Worm (Caenorhabditis elegans): ENCODE data around the gene set-3.

The set-3 gene

ce11 chrIII:9705157-9705905, 11.0 kb upstream of the set-3 start:
- TF ChIP-seq C34F6.9 (tag; optimal IDR thresholded peaks at IDR 0.05): peak; percentile 4
- no peak for TF ChIP-seq fos-1 (tag; optimal IDR thresholded peaks at IDR 0.05)

ce11 chrIII:9704606-9704938, 10.2 kb upstream of the set-3 start:
- peak; percentile 28 for TF ChIP-seq unc-55 (GFP tag; optimal IDR thresholded peaks at IDR 0.05)
- no peak for TF ChIP-seq blmp-1 (tag; optimal IDR thresholded peaks at IDR 0.05; ENCODE audit: insufficient read depth)
- no peak for TF ChIP-seq gmeb-1 (tag; optimal IDR thresholded peaks at IDR 0.05)
- TF ChIP-seq sma-9 (GFP tag; optimal IDR thresholded peaks at IDR 0.05): peak; percentile 9
- no peak for TF ChIP-seq sma-9 (tag; optimal IDR thresholded peaks at IDR 0.05)

- TF ChIP-seq F13H6.1 (tag; optimal IDR thresholded peaks at IDR 0.05) (peak; percentile 74), nhr-25 (tag; optimal IDR thresholded peaks at IDR 0.05) (peak; percentile 30), Y55F3AM.14 (GFP tag; optimal IDR thresholded peaks at IDR 0.05) (peak; percentile 63), sma-9 (GFP tag; optimal IDR thresholded peaks at IDR 0.05) (peak; percentile 58), sma-9 (tag; optimal IDR thresholded peaks at IDR 0.05) (no peak), zag-1 (tag; optimal IDR thresholded peaks at IDR 0.05) (peak; percentile 74), skn-1 (tag; optimal IDR thresholded peaks at IDR 0.05) (no peak), unc-39 (tag; optimal IDR thresholded peaks at IDR 0.05) (no peak), ama-1 (optimal IDR thresholded peaks at IDR 0.05) (peak; percentile 0), crh-2 (tag; optimal IDR thresholded peaks at IDR 0.05) (peak; percentile 47), nhr-6 (tag; optimal IDR thresholded peaks at IDR 0.05) (peak; percentile 26), nhr-12 (tag; optimal IDR thresholded peaks at IDR 0.05) (no peak), nhr-129 (tag; optimal IDR thresholded peaks at IDR 0.05) (peak; percentile 43), nhr-10 (tag; optimal IDR thresholded peaks at IDR 0.05) (no peak), fos-1 (tag; optimal IDR thresholded peaks at IDR 0.05) (peak; percentile 10), egl-27 (tag; optimal IDR thresholded peaks at IDR 0.05) (peak; percentile 11), mab-5 (tag; optimal IDR thresholded peaks at IDR 0.05) (peak; percentile 66), mdl-1 (tag; optimal IDR thresholded peaks at IDR 0.05) (peak in 1 of 2 experiments; percentile 27), lsy-2 (tag; optimal IDR thresholded peaks at IDR 0.05) (peak in 1 of 2 experiments; percentile 43), unc-55 (GFP tag; optimal IDR thresholded peaks at IDR 0.05) (peak; percentile 53), C34F6.9 (tag; optimal IDR thresholded peaks at IDR 0.05) (peak; percentile 54), alr-1 (tag; optimal IDR thresholded peaks at IDR 0.05) (no peak), R02D3.7 (tag; optimal IDR thresholded peaks at IDR 0.05) (no peak)
Observed at ce11 chrIII:9703747-9704605, 9.6 kb upstream of the set-3 start.

ce11 chrIII:9702665-9703252, 8.4 kb upstream of the set-3 start:
- no peak for TF ChIP-seq egl-27 (tag; optimal IDR thresholded peaks at IDR 0.05)
- no peak for TF ChIP-seq snpc-4 (tag; optimal IDR thresholded peaks at IDR 0.05)
- no peak for TF ChIP-seq lsy-2 (tag; optimal IDR thresholded peaks at IDR 0.05)
- no peak for TF ChIP-seq C34F6.9 (tag; optimal IDR thresholded peaks at IDR 0.05)
- TF ChIP-seq lin-11 (tag; optimal IDR thresholded peaks at IDR 0.05): no peak
- no peak for TF ChIP-seq gmeb-1 (tag; optimal IDR thresholded peaks at IDR 0.05)
- no peak for TF ChIP-seq mab-5 (tag; optimal IDR thresholded peaks at IDR 0.05)
- TF ChIP-seq ztf-4 (tag; optimal IDR thresholded peaks at IDR 0.05): no peak
- TF ChIP-seq unc-62 (GFP tag; optimal IDR thresholded peaks at IDR 0.05): no peak
- TF ChIP-seq ceh-16 (tag; optimal IDR thresholded peaks at IDR 0.05): no peak
- TF ChIP-seq elt-1 (tag; optimal IDR thresholded peaks at IDR 0.05): no peak
- TF ChIP-seq sma-9 (GFP tag; optimal IDR thresholded peaks at IDR 0.05): peak; percentile 11
- TF ChIP-seq sma-9 (tag; optimal IDR thresholded peaks at IDR 0.05): no peak
- no peak for TF ChIP-seq nhr-11 (tag; optimal IDR thresholded peaks at IDR 0.05)
- TF ChIP-seq alr-1 (tag; optimal IDR thresholded peaks at IDR 0.05): no peak
- no peak for TF ChIP-seq blmp-1 (tag; optimal IDR thresholded peaks at IDR 0.05; ENCODE audit: insufficient read depth)
- TF ChIP-seq mdl-1 (tag; optimal IDR thresholded peaks at IDR 0.05): no peak
- TF ChIP-seq F13H6.1 (tag; optimal IDR thresholded peaks at IDR 0.05): peak; percentile 36
- TF ChIP-seq nhr-21 (tag; optimal IDR thresholded peaks at IDR 0.05): no peak
- no peak for TF ChIP-seq mbf-1 (tag; optimal IDR thresholded peaks at IDR 0.05)
- TF ChIP-seq ztf-11 (tag; optimal IDR thresholded peaks at IDR 0.05): no peak
- peak; percentile 14 for TF ChIP-seq unc-55 (GFP tag; optimal IDR thresholded peaks at IDR 0.05)
- TF ChIP-seq nhr-129 (tag; optimal IDR thresholded peaks at IDR 0.05): peak; percentile 30
- TF ChIP-seq nhr-6 (tag; optimal IDR thresholded peaks at IDR 0.05): peak; percentile 5
- no peak for TF ChIP-seq unc-39 (tag; optimal IDR thresholded peaks at IDR 0.05)
